Fruit fly (Drosophila melanogaster) whole organism, prepupa: ENCODE measurements around the gene CG14257.

Experiments
- CG10631 ChIP-seq: fragments of 200-800 bp; sonication (Bioruptor generic); optimal IDR thresholded peaks from 2 replicates; lab custom pipeline; 2016; ENCODE audit warnings: missing biosample characterization, missing genetic modification characterization
- CG15336 ChIP-seq: fragments of 200-800 bp; sonication (Bioruptor generic); IDR thresholded peaks from 2 replicates; pipeline ENCODE4 v1.3.6; 2022; ENCODE audit warnings: missing biosample characterization, missing genetic modification characterization
- CG6792 ChIP-seq: fragments of 200-800 bp; sonication (Bioruptor generic); optimal IDR thresholded peaks from 3 replicates; lab custom pipeline; 2016; ENCODE audit warnings: missing biosample characterization, missing genetic modification characterization
- CG8119 ChIP-seq: fragments of 200-800 bp; sonication (Bioruptor generic); IDR thresholded peaks from 3 replicates; pipeline ENCODE4 v1.3.6; 2022; ENCODE audit warnings: missing biosample characterization, missing genetic modification characterization
- CG8632 ChIP-seq: fragments of 200-800 bp; sonication (Bioruptor generic); optimal IDR thresholded peaks from 3 replicates; lab custom pipeline; 2016; ENCODE audit warnings: missing biosample characterization, missing genetic modification characterization
- Ets21C ChIP-seq: fragments of 200-800 bp; sonication (Bioruptor generic); optimal IDR thresholded peaks from 3 replicates; lab custom pipeline; 2016; ENCODE audit warnings: missing biosample characterization, missing genetic modification characterization
- cyc ChIP-seq: fragments of 200-800 bp; sonication (Bioruptor generic); optimal IDR thresholded peaks from 3 replicates; lab custom pipeline; 2016; ENCODE audit warnings: missing biosample characterization, missing genetic modification characterization
- dac ChIP-seq: fragments of 200-800 bp; sonication (Bioruptor generic); optimal IDR thresholded peaks from 2 replicates; lab custom pipeline; 2017; ENCODE audit warnings: missing biosample characterization, mild to moderate bottlenecking, missing genetic modification characterization
- fkh ChIP-seq: fragments of 200-800 bp; sonication (Bioruptor generic); optimal IDR thresholded peaks from 3 replicates; lab custom pipeline; 2017; ENCODE audit warnings: missing biosample characterization, mild to moderate bottlenecking, missing genetic modification characterization, moderate library complexity

DNA sequence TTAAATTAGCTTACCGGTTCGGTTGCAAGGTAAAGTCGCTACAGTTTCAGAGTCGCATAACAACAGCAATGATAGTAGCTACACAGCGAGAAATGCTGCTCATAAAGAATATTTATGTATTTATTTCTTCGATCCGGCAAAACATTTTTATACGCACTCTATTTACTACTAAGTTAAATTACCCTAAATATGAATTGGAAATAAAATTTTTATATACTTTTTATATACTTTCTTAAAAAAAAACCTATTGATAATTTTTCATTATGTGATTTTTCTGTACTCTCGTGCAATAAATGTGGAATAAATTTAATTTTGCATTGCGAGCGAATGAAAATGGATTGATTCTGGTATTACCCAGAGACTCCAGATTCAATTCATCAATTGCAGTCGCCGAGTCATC, 25.3 kb downstream of the CG14257 start, which contains the start of gene Jhbp11:
- TF ChIP-seq CG10631 (GFP tag; lab: Kevin White, UChicago) (no peak), dac (GFP tag; lab: Kevin White, UChicago) (no peak), CG6792 (GFP tag; lab: Kevin White, UChicago) (no peak), fkh (GFP tag; lab: Kevin White, UChicago) (no peak), cyc (GFP tag; lab: Kevin White, UChicago) (no peak), Ets21C (GFP tag; lab: Kevin White, UChicago) (no peak), CG15336 (GFP tag; lab: Robert Waterston, UW) (no peak), CG8632 (no peak), CG8119 (GFP tag; lab: Robert Waterston, UW) (no peak)
